Fruit fly (Drosophila melanogaster): ENCODE measurements around the gene Prosalpha4T1.

DNA sequence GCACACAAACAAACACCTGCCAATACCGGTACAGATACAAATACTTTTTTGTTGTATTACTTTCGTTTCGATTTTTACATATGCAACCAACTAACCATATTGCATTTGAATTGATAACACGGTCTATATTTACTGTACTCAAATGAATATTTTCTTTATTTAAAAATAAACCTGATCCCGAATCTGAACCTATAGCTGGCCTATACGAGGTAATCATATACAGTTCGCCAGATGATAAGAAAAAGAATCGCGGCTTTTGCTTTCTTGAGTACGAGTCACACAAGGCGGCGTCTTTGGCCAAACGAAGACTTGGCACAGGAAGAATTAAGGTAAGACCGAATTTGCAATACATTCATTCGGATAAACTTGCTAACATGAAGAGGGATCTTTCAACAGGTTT is 48.1 kb upstream of the Prosalpha4T1 start:
- TF ChIP-seq maf-S (GFP tag; optimal IDR thresholded peaks at IDR 0.05) (no peak), dm (GFP tag; optimal IDR thresholded peaks at IDR 0.05) (no peak), YL-1 (GFP tag; optimal IDR thresholded peaks at IDR 0.05) (no peak), Taf1 (GFP tag; IDR thresholded peaks at IDR 0.05) (no peak), nmo (GFP tag; optimal IDR thresholded peaks at IDR 0.05) (no peak)
